Worm (Caenorhabditis elegans): ENCODE measurements around the gene rig-1.

rig-1 gene

DNA sequence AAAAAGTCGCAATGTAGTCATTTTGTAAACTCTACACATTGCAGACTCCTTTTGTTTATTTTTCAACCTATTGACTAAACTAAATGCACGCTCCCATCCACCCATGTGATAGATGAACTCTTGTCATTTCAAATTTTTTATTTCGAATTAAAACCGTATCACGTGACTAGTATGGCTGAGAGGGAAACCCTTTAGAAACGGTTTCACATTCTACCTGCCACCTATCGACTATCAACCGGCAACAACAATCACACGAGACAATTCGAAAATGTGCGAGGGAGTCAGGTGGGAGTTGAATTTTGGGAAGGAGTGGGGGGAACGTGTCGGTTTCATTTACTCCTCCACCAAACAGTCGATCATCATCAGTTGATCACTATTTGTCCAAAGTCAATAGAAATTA lies 14.1 kb downstream of the rig-1 start:
- TF ChIP-seq hif-1 (tag; optimal IDR thresholded peaks at IDR 0.05) (no peak), dve-1 (tag; optimal IDR thresholded peaks at IDR 0.05; ENCODE audit: insufficient read depth) (peak; percentile 93), nhr-77 (tag; optimal IDR thresholded peaks at IDR 0.05) (peak; percentile 57), mdl-1 (tag; optimal IDR thresholded peaks at IDR 0.05) (peak in 1 of 2 experiments; percentile 78), nhr-48 (tag; optimal IDR thresholded peaks at IDR 0.05) (peak; percentile 68), pqm-1 (tag; optimal IDR thresholded peaks at IDR 0.05) (peak; percentile 29), daf-16 (GFP tag; optimal IDR thresholded peaks at IDR 0.05) (no peak), daf-16 (tag; optimal IDR thresholded peaks at IDR 0.05) (peak; percentile 88), hlh-30 (tag; optimal IDR thresholded peaks at IDR 0.05; ENCODE audit: insufficient read depth) (peak; percentile 95), mdt-29 (GFP tag; IDR thresholded peaks at IDR 0.05) (peak; percentile 44; the same call in 1 of the 2 replicates), ceh-20 (GFP tag; IDR thresholded peaks at IDR 0.05) (peak; percentile 42; the same call in 1 of the 2 replicates), mxl-3 (GFP tag; optimal IDR thresholded peaks at IDR 0.05) (peak; percentile 72), dpl-1 (GFP tag; optimal IDR thresholded peaks at IDR 0.05) (peak; percentile 10), lsy-2 (tag; optimal IDR thresholded peaks at IDR 0.05) (peak in 1 of 2 experiments; percentile 12), hlh-11 (tag; optimal IDR thresholded peaks at IDR 0.05) (peak; percentile 81), ctbp-1 (GFP tag; IDR thresholded peaks at IDR 0.05) (no peak), mep-1 (tag; optimal IDR thresholded peaks at IDR 0.05) (peak; percentile 53), T20F7.1 (GFP tag; optimal IDR thresholded peaks at IDR 0.05) (peak; percentile 14), php-3 (GFP tag; IDR thresholded peaks at IDR 0.05) (peak; percentile 59), nhr-28 (tag; optimal IDR thresholded peaks at IDR 0.05) (peak; percentile 65), nhr-102 (tag; optimal IDR thresholded peaks at IDR 0.05) (peak; percentile 53), ZK546.5 (tag; optimal IDR thresholded peaks at IDR 0.05) (no peak), tra-1 (GFP tag; IDR thresholded peaks at IDR 0.05) (peak; percentile 77), nhr-10 (tag; optimal IDR thresholded peaks at IDR 0.05) (no peak), ceh-44 (GFP tag; IDR thresholded peaks at IDR 0.05) (no peak), dmd-6 (GFP tag; IDR thresholded peaks at IDR 0.05) (peak; percentile 91), D1046.2 (GFP tag; IDR thresholded peaks at IDR 0.05) (no peak), madf-5 (GFP tag; IDR thresholded peaks at IDR 0.05) (no peak), mes-2 (tag; optimal IDR thresholded peaks at IDR 0.05; ENCODE audit: poor library complexity, severe bottlenecking) (peak; percentile 12), unc-62 (GFP tag; optimal IDR thresholded peaks at IDR 0.05 in 1 of 2) (peak in 1 of 2 experiments; percentile 59), unc-62 (tag; optimal IDR thresholded peaks at IDR 0.05) (no peak)

DNA sequence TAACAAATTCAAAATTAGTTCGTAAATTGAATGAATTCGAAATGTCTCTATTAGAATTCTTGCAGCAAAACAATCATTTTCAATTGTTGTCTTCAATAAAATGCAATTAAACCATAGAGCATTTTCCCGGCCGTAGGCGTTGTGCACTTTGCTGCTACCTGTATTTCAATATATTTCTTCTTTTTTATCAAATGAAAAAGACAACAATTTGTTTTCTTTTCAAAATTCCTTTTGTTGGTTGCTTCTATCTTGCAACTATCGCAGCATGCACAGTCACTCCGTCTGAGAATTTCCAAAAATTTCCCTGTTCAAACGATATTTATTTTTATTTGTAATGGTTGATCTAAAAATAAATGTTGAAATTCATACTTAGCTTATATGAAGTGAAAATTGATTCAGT lies 14.7 kb downstream of the rig-1 start:
- TF ChIP-seq duxl-1 (tag; optimal IDR thresholded peaks at IDR 0.05; ENCODE audit: poor library complexity), result no peak
- no peak for TF ChIP-seq hif-1 (tag; optimal IDR thresholded peaks at IDR 0.05)
- peak in 1 of 2 experiments; percentile 93 for TF ChIP-seq unc-62 (GFP tag; optimal IDR thresholded peaks at IDR 0.05 in 1 of 2)
- TF ChIP-seq unc-62 (tag; optimal IDR thresholded peaks at IDR 0.05), result no peak

DNA sequence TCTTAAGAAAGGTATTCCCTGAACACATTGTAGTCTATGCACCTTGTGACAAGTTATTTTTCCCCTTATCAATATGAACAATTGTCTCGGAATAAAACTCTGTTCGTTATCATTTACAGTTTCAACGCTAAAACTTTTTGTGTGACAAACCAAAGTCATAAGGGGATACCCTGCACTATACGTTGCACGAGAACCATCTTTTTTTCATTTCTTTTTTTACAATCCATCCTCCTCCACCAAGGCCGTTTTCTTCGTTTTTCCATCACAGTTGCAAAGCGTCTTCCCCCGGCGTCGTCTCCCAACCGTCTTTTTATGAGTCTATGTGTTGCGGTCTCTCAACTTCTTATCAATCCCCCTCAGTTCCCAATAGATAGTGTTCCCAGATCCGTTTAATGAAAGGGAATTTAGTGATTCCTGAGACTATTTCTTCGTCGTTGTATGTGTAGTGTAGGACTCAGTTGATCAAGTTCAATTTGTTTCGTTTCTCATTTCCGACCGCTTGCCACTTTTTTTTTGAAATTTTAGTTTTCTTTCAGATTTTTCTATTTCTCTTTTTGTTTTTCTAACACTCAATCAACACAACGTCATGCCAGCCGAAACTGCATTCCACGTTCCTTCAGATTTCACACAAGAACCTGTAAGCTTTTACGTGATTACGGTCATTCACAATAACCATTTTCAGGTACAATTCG lies 15.8 kb downstream of the rig-1 start:
- peak; percentile 42; the same call in 1 of the 2 replicates for TF ChIP-seq php-3 (GFP tag; IDR thresholded peaks at IDR 0.05)
- TF ChIP-seq hlh-30 (tag; optimal IDR thresholded peaks at IDR 0.05; ENCODE audit: insufficient read depth), result peak; percentile 93
- TF ChIP-seq dmd-6 (GFP tag; IDR thresholded peaks at IDR 0.05), result peak; percentile 95
- peak; percentile 86 for TF ChIP-seq nhr-48 (tag; optimal IDR thresholded peaks at IDR 0.05)
- peak; percentile 83 for TF ChIP-seq nhr-77 (tag; optimal IDR thresholded peaks at IDR 0.05)
- peak; percentile 81 for TF ChIP-seq tra-1 (GFP tag; IDR thresholded peaks at IDR 0.05)
- TF ChIP-seq mdl-1 (tag; optimal IDR thresholded peaks at IDR 0.05), result peak; percentile 63 to 88
- TF ChIP-seq unc-130 (GFP tag; optimal IDR thresholded peaks at IDR 0.05), result no peak
- TF ChIP-seq lin-29 (GFP tag; IDR thresholded peaks at IDR 0.05), result no peak
- no peak for TF ChIP-seq hmg-1.1 (GFP tag; IDR thresholded peaks at IDR 0.05)
- peak; percentile 64 for TF ChIP-seq dve-1 (tag; optimal IDR thresholded peaks at IDR 0.05; ENCODE audit: insufficient read depth)
- peak; percentile 54 for TF ChIP-seq mep-1 (tag; optimal IDR thresholded peaks at IDR 0.05)
- peak; percentile 63 for TF ChIP-seq pqm-1 (tag; optimal IDR thresholded peaks at IDR 0.05)
- peak; percentile 81 for TF ChIP-seq hlh-11 (tag; optimal IDR thresholded peaks at IDR 0.05)
- TF ChIP-seq lin-15B (tag; optimal IDR thresholded peaks at IDR 0.05), result no peak
- TF ChIP-seq aha-1 (tag), result peak; percentile 90
- no peak for TF ChIP-seq tag-97 (GFP tag; IDR thresholded peaks at IDR 0.05)
- TF ChIP-seq gei-8 (GFP tag; optimal IDR thresholded peaks at IDR 0.05), result peak; percentile 34
- peak; percentile 25 for TF ChIP-seq nhr-25 (tag; optimal IDR thresholded peaks at IDR 0.05; ENCODE audit: borderline replicate concordance, insufficient read depth)
- peak; percentile 81 for TF ChIP-seq nhr-28 (tag; optimal IDR thresholded peaks at IDR 0.05)
- 0 out of 2 replicates have a peak, but pooled peaks have one; percentile 44 for TF ChIP-seq nhr-42 (GFP tag; IDR thresholded peaks at IDR 0.05)
- peak; percentile 23 for TF ChIP-seq mxl-3 (GFP tag; optimal IDR thresholded peaks at IDR 0.05)
- no peak for TF ChIP-seq lsy-2 (tag; optimal IDR thresholded peaks at IDR 0.05)
- TF ChIP-seq daf-16 (GFP tag; optimal IDR thresholded peaks at IDR 0.05), result peak in 1 of 2 experiments; percentile 3
- TF ChIP-seq daf-16 (tag; optimal IDR thresholded peaks at IDR 0.05), result peak; percentile 69
